Fruit fly (Drosophila melanogaster) whole organism: ENCODE results near the gene Sr-CI.

Experiments
- CG8478 ChIP-seq: fragments of >200 bp; optimal IDR thresholded peaks from 2 replicates; lab custom pipeline; 2018; ENCODE audit warnings: inconsistent platforms
- EcR ChIP-seq, 2 experiments: fragments of >200 bp; optimal IDR thresholded peaks; 2 replicates each; lab custom pipeline; 2017; ENCODE audit warnings: missing biosample characterization in 2 of 2, missing genetic modification characterization in 2 of 2, missing genetic modification reagents in 2 of 2
- pan ChIP-seq: fragments of >200 bp; optimal IDR thresholded peaks from 2 replicates; lab custom pipeline; 2017
- psq ChIP-seq: fragments of >200 bp; optimal IDR thresholded peaks from 2 replicates; lab custom pipeline; 2017

- TF ChIP-seq EcR (GFP tag; optimal IDR thresholded peaks at IDR 0.05; lab: Kevin White, UChicago) (no peak), psq (lab: Kevin White, UChicago) (no peak), pan (no peak), CG8478 (lab: Kevin White, UChicago) (no peak)
Observed at dm6 chr2L:4146317-4146716, 24.8 kb downstream of the Sr-CI start.
